Fruit fly (Drosophila melanogaster): ENCODE data around the gene alphaTub85E.

DNA sequence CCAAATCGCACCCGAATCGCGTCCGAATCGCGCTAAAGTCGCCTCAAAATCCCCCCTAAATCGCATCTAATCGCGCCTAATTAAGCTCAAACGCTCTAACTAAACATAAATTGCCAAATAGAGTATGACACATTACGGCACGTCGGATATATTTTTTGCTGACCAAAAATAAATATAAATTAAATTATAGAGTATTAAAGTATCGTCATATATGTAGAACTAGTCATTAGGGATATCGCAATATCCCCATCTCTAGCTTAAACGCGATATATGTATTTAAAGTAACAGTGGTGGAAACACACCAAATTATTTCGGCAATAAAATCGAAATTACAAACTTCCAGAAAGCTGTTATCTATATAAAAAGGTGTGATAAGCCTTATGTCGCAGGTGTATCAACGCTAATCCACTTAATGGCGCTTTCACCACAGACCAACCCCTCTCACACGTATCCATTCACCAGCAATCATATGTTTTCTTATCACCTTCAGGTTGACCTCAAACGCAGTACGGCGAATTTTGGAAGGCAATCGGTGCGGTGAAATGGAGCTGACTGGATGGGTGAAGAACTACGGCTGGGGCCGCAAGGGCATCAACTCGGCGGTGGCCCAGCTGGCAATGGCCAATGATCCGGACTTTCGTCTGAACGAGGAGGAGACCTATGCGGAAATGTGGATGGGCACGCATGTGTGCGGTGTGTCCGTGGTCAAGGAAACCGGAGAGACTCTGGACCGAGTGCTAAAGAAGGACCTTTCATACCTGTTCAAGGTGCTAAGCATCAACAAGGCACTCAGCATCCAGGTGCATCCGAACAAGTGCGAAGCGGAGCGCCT is 26.5 kb upstream of the alphaTub85E start, which contains the start of gene Mpi:
- TF ChIP-seq BtbVII (GFP tag; optimal IDR thresholded peaks at IDR 0.05) (no peak), E2f2 (GFP tag; IDR thresholded peaks at IDR 0.05) (peak; percentile 46; the same call in 1 of the 2 replicates), gsb-n (tag; optimal IDR thresholded peaks at IDR 0.05) (no peak), Deaf1 (tag; optimal IDR thresholded peaks at IDR 0.05) (no peak), btn (GFP tag; optimal IDR thresholded peaks at IDR 0.05) (no peak), Lpt (GFP tag; optimal IDR thresholded peaks at IDR 0.05) (no peak)

Measured in whole organism, embryonic.